Worm (Caenorhabditis elegans) whole organism, late embryonic: ENCODE measurements around the gene stau-1.

Source experiments
- ahr-1 ChIP-seq: sonication (generic microtip); optimal IDR thresholded peaks from 2 replicates; lab custom pipeline; 2016; ENCODE audit warnings: missing genetic modification characterization, missing compliant biosample characterization
- elt-2 ChIP-seq: sonication (generic microtip); optimal IDR thresholded peaks from 2 replicates; lab custom pipeline; 2016; ENCODE audit warnings: missing genetic modification reagents, missing genetic modification characterization, missing compliant biosample characterization
- hlh-15 ChIP-seq: sonication (generic microtip); optimal IDR thresholded peaks from 2 replicates; lab custom pipeline; 2016; ENCODE audit warnings: missing genetic modification characterization, missing compliant biosample characterization
- pat-9 ChIP-seq: fragments of 200-800 bp; sonication (Bioruptor generic); optimal IDR thresholded peaks from 2 replicates; lab custom pipeline; 2018; ENCODE audit warnings: mild to moderate bottlenecking, missing genetic modification characterization, moderate library complexity, missing compliant biosample characterization
- pha-4 ChIP-seq: fragments of 150-350 bp; optimal IDR thresholded peaks from 2 replicates; lab custom pipeline; 2018; ENCODE audit warnings: missing biosample characterization, missing genetic modification reagents, missing genetic modification characterization
- rnt-1 ChIP-seq: sonication (generic microtip); optimal IDR thresholded peaks from 2 replicates; lab custom pipeline; 2016; ENCODE audit warnings: missing genetic modification characterization, missing compliant biosample characterization
- ztf-16 ChIP-seq: sonication (generic microtip); optimal IDR thresholded peaks from 2 replicates; lab custom pipeline; 2017; ENCODE audit warnings: missing genetic modification characterization, missing compliant biosample characterization

DNA sequence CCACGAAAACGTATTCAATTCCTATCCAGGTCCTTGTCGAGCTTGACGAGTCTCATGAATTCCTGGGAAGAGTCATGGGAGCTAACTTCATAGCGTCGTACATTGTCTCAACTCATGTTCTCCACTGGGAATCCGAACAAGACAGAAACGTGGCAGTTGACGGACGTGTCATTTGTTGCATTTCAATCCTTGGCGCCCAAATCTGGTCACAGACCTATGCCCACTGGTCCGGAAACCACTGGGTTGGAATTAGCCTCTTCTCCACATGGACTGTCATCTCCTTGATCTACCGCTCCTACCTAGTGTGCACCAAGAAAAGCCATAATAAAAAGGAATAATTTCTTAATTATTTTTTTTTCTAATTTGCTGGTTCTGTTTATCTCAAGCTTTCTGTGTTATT, 52.5 kb downstream of the stau-1 start:
- TF ChIP-seq pat-9 (tag; lab: Kevin White, UChicago), result no peak
- no peak for TF ChIP-seq pha-4
- TF ChIP-seq elt-2, result no peak
- no peak for TF ChIP-seq rnt-1 (tag; lab: Kevin White, UChicago)
- no peak for TF ChIP-seq hlh-15 (tag; lab: Kevin White, UChicago)
- TF ChIP-seq ztf-16 (tag; lab: Kevin White, UChicago), result no peak
- TF ChIP-seq ahr-1 (tag; lab: Kevin White, UChicago), result no peak
